Fruit fly (Drosophila melanogaster): ENCODE measurements around the gene Aven.

The Aven gene

dm6 chrX:12662679-12663463 is 33.4 kb upstream of the Aven start (continued):
- TF ChIP-seq CG11696 (GFP tag; IDR thresholded peaks at IDR 0.05) = no peak
- no peak for TF ChIP-seq ro (GFP tag; IDR thresholded peaks at IDR 0.05)
- TF ChIP-seq tx (GFP tag; optimal IDR thresholded peaks at IDR 0.05) = no peak
- no peak for TF ChIP-seq CG10462 (GFP tag; optimal IDR thresholded peaks at IDR 0.05)
- TF ChIP-seq crol (GFP tag; IDR thresholded peaks at IDR 0.05) = no peak; the same call in 1 of the 2 replicates
- TF ChIP-seq ap (GFP tag; IDR thresholded peaks at IDR 0.05) = no peak
- TF ChIP-seq ash1 (GFP tag; optimal IDR thresholded peaks at IDR 0.05) = no peak
- TF ChIP-seq Hr78 (GFP tag; optimal IDR thresholded peaks at IDR 0.05) = no peak
- no peak for TF ChIP-seq CG2199 (GFP tag; IDR thresholded peaks at IDR 0.05)
- TF ChIP-seq CG11456 (GFP tag; IDR thresholded peaks at IDR 0.05) = no peak
- TF ChIP-seq jigr1 (GFP tag; IDR thresholded peaks at IDR 0.05) = no peak
- TF ChIP-seq lbe (GFP tag; optimal IDR thresholded peaks at IDR 0.05) = no peak
- TF ChIP-seq CG15601 (tag; optimal IDR thresholded peaks at IDR 0.05) = no peak
- no peak for TF ChIP-seq jing (GFP tag; optimal IDR thresholded peaks at IDR 0.05)
- no peak for TF ChIP-seq caup (GFP tag; optimal IDR thresholded peaks at IDR 0.05; ENCODE audit: severe bottlenecking)
- no peak for TF ChIP-seq wor (GFP tag; IDR thresholded peaks at IDR 0.05)
- TF ChIP-seq B-H2 (GFP tag; optimal IDR thresholded peaks at IDR 0.05) = no peak
- TF ChIP-seq CG12659 (GFP tag; optimal IDR thresholded peaks at IDR 0.05) = no peak
- TF ChIP-seq CG4360 (GFP tag; IDR thresholded peaks at IDR 0.05) = no peak
- TF ChIP-seq bsh (GFP tag; optimal IDR thresholded peaks at IDR 0.05) = peak in 1 of 2 experiments; percentile 46
- no peak for TF ChIP-seq odd (GFP tag; optimal IDR thresholded peaks at IDR 0.05)
- TF ChIP-seq pho (GFP tag; optimal IDR thresholded peaks at IDR 0.05) = no peak
- no peak for TF ChIP-seq tup (GFP tag; optimal IDR thresholded peaks at IDR 0.05)
- TF ChIP-seq ham (GFP tag; IDR thresholded peaks at IDR 0.05) = no peak
- TF ChIP-seq CG10274 (GFP tag; optimal IDR thresholded peaks at IDR 0.05) = no peak
- no peak for TF ChIP-seq CG13624 (GFP tag; optimal IDR thresholded peaks at IDR 0.05)
- TF ChIP-seq CG14667 (GFP tag; IDR thresholded peaks at IDR 0.05) = no peak
- TF ChIP-seq sob (GFP tag; IDR thresholded peaks at IDR 0.05) = no peak
- TF ChIP-seq nmo (GFP tag; optimal IDR thresholded peaks at IDR 0.05) = peak; percentile 21
- no peak for TF ChIP-seq CG16815 (GFP tag; optimal IDR thresholded peaks at IDR 0.05)
- TF ChIP-seq tll (GFP tag; optimal IDR thresholded peaks at IDR 0.05) = no peak
- no peak for TF ChIP-seq ind (GFP tag; optimal IDR thresholded peaks at IDR 0.05)
- no peak for TF ChIP-seq pan (optimal IDR thresholded peaks at IDR 0.05)
- no peak for TF ChIP-seq pan (GFP tag; optimal IDR thresholded peaks at IDR 0.05 in 1 of 2, IDR thresholded peaks at IDR 0.05 in 1 of 2)
- no peak for TF ChIP-seq CG8944 (GFP tag; optimal IDR thresholded peaks at IDR 0.05)
- TF ChIP-seq sima (GFP tag; optimal IDR thresholded peaks at IDR 0.05) = no peak
- TF ChIP-seq CG6813 (GFP tag; optimal IDR thresholded peaks at IDR 0.05) = no peak
- TF ChIP-seq CG12942 (GFP tag; optimal IDR thresholded peaks at IDR 0.05) = no peak
- TF ChIP-seq unpg (GFP tag; optimal IDR thresholded peaks at IDR 0.05) = peak; percentile 19
- peak; percentile 35 for TF ChIP-seq CG18262 (tag; optimal IDR thresholded peaks at IDR 0.05)
- no peak for TF ChIP-seq nau (GFP tag; optimal IDR thresholded peaks at IDR 0.05)
- no peak for TF ChIP-seq ac (GFP tag; optimal IDR thresholded peaks at IDR 0.05)
- TF ChIP-seq CHES-1-like (GFP tag; optimal IDR thresholded peaks at IDR 0.05) = no peak
- TF ChIP-seq PHDP (tag; optimal IDR thresholded peaks at IDR 0.05) = peak; percentile 26
- TF ChIP-seq danr (GFP tag; IDR thresholded peaks at IDR 0.05) = no peak
- no peak for TF ChIP-seq CG10147 (GFP tag; optimal IDR thresholded peaks at IDR 0.05)
- no peak for TF ChIP-seq CG16779 (GFP tag; IDR thresholded peaks at IDR 0.05)
- peak; percentile 18 for TF ChIP-seq CG10267 (tag; optimal IDR thresholded peaks at IDR 0.05)
- TF ChIP-seq Dp (GFP tag; optimal IDR thresholded peaks at IDR 0.05) = no peak
